Fruit fly (Drosophila melanogaster) whole organism, embryonic: ENCODE results near the gene CG3008.
A peak's percentile ranks its signal among the peaks of the same experiment; 100 is the strongest.

Experiments used
- Adf1 ChIP-seq: fragments of 200-800 bp; sonication (Bioruptor generic); IDR thresholded peaks from 2 replicates; pipeline ENCODE4 v1.3.6; 2022; ENCODE audit warnings: missing biosample characterization, missing genetic modification characterization
- Aef1 ChIP-seq: fragments of 200-800 bp; sonication (Bioruptor generic); IDR thresholded peaks from 3 replicates; pipeline ENCODE4 v1.3.6; 2022; ENCODE audit warnings: missing biosample characterization, missing genetic modification characterization
- CG10274 ChIP-seq: fragments of 200-800 bp; sonication (Bioruptor generic); optimal IDR thresholded peaks from 3 replicates; lab custom pipeline; 2017; ENCODE audit warnings: missing biosample characterization, mild to moderate bottlenecking, missing genetic modification characterization
- CG10565 ChIP-seq: fragments of 200-800 bp; sonication (Bioruptor generic); optimal IDR thresholded peaks from 3 replicates; lab custom pipeline; 2016; ENCODE audit warnings: missing biosample characterization, mild to moderate bottlenecking, missing genetic modification characterization
- CG11696 ChIP-seq: fragments of 200-800 bp; sonication (Bioruptor generic); IDR thresholded peaks from 2 replicates; pipeline ENCODE4 v1.3.6; 2022; ENCODE audit warnings: missing biosample characterization, missing genetic modification characterization
- CG11723 ChIP-seq: fragments of 200-800 bp; sonication (Bioruptor generic); optimal IDR thresholded peaks from 2 replicates; lab custom pipeline; 2017; ENCODE audit warnings: missing biosample characterization, mild to moderate bottlenecking, missing genetic modification characterization
- CG1647 ChIP-seq: fragments of 200-800 bp; sonication (Bioruptor generic); optimal IDR thresholded peaks from 3 replicates; lab custom pipeline; 2016; ENCODE audit warnings: missing biosample characterization, missing genetic modification characterization
- CG16815 ChIP-seq: fragments of 200-800 bp; sonication (Bioruptor generic); optimal IDR thresholded peaks from 3 replicates; lab custom pipeline; 2017; ENCODE audit warnings: missing biosample characterization, mild to moderate bottlenecking, missing genetic modification characterization
- CG17385 ChIP-seq: fragments of 200-800 bp; sonication (Bioruptor generic); optimal IDR thresholded peaks from 3 replicates; lab custom pipeline; 2018; ENCODE audit warnings: missing biosample characterization, mild to moderate bottlenecking, missing genetic modification characterization
- CG1792 ChIP-seq: fragments of 200-800 bp; sonication (Bioruptor generic); optimal IDR thresholded peaks from 2 replicates; lab custom pipeline; 2016; ENCODE audit warnings: missing biosample characterization, missing genetic modification characterization
- CG18011 ChIP-seq: fragments of 200-800 bp; sonication (Bioruptor generic); optimal IDR thresholded peaks from 2 replicates; lab custom pipeline; 2017; ENCODE audit warnings: missing biosample characterization, missing genetic modification characterization, mild to moderate bottlenecking, moderate library complexity, missing genotype
- CG2875 ChIP-seq: fragments of 200-800 bp; sonication (Bioruptor generic); optimal IDR thresholded peaks from 2 replicates; lab custom pipeline; 2017; ENCODE audit warnings: missing biosample characterization, mild to moderate bottlenecking, missing genetic modification characterization, missing genetic modification reagents
- CG3163 ChIP-seq: fragments of 200-800 bp; sonication (Bioruptor generic); optimal IDR thresholded peaks from 3 replicates; lab custom pipeline; 2016; ENCODE audit warnings: missing biosample characterization, missing genetic modification characterization
- CG3847 ChIP-seq: fragments of 200-800 bp; sonication (Bioruptor generic); IDR thresholded peaks from 2 replicates; pipeline ENCODE4 v1.3.6; 2022; ENCODE audit warnings: missing biosample characterization, missing genetic modification characterization
- CG4360 ChIP-seq: fragments of 200-800 bp; sonication (Bioruptor generic); IDR thresholded peaks from 2 replicates; pipeline ENCODE4 v1.3.6; 2022; ENCODE audit warnings: missing biosample characterization, missing genetic modification characterization
- CG4424 ChIP-seq: fragments of 200-800 bp; sonication (Bioruptor generic); optimal IDR thresholded peaks from 3 replicates; lab custom pipeline; 2016; ENCODE audit warnings: missing biosample characterization, missing genetic modification characterization
- CG6683 ChIP-seq: fragments of 200-800 bp; sonication (Bioruptor generic); optimal IDR thresholded peaks from 2 replicates; lab custom pipeline; 2017; ENCODE audit warnings: missing biosample characterization, mild to moderate bottlenecking, missing genetic modification characterization, missing genetic modification reagents
- CG8359 ChIP-seq: fragments of 200-800 bp; sonication (Bioruptor generic); optimal IDR thresholded peaks from 2 replicates; lab custom pipeline; 2017; ENCODE audit warnings: missing biosample characterization, mild to moderate bottlenecking, missing genetic modification characterization, borderline replicate concordance
- H2.0 ChIP-seq: fragments of 200-800 bp; sonication (Bioruptor generic); IDR thresholded peaks from 2 replicates; pipeline ENCODE4 v1.3.6; 2022; ENCODE audit warnings: missing biosample characterization, missing genetic modification characterization
- HLH3B ChIP-seq: fragments of 200-800 bp; sonication (Bioruptor generic); IDR thresholded peaks from 2 replicates; pipeline ENCODE4 v1.3.6; 2022; ENCODE audit warnings: missing biosample characterization, missing genetic modification characterization
- HLHmδ ChIP-seq: fragments of 200-800 bp; sonication (Bioruptor generic); optimal IDR thresholded peaks from 2 replicates; lab custom pipeline; 2018; ENCODE audit warnings: missing biosample characterization, mild to moderate bottlenecking, missing genetic modification characterization, moderate library complexity
- Hr51 ChIP-seq, 2 experiments: fragments of 200-800 bp; sonication (Bioruptor generic); optimal IDR thresholded peaks; 2 replicates in 1 of 2; 3 replicates in 1 of 2; lab custom pipeline; 2016 to 2018; ENCODE audit warnings: missing biosample characterization in 2 of 2, missing genetic modification characterization in 2 of 2, mild to moderate bottlenecking in 1 of 2, moderate library complexity in 1 of 2
- Jarid2 ChIP-seq: fragments of 200-800 bp; sonication (Bioruptor generic); optimal IDR thresholded peaks from 3 replicates; lab custom pipeline; 2017; ENCODE audit warnings: mild to moderate bottlenecking, missing biosample characterization, missing genetic modification reagents, missing genetic modification characterization
- Poxn ChIP-seq: fragments of 200-800 bp; sonication (Bioruptor generic); IDR thresholded peaks from 2 replicates; pipeline ENCODE4 v1.3.6; 2022; ENCODE audit warnings: missing biosample characterization, missing genetic modification characterization
- danr ChIP-seq: fragments of 200-800 bp; sonication (Bioruptor generic); IDR thresholded peaks from 2 replicates; pipeline ENCODE4 v1.3.6; 2022; ENCODE audit warnings: missing biosample characterization, missing genetic modification characterization
- fd64A ChIP-seq: fragments of 200-800 bp; sonication (Bioruptor generic); optimal IDR thresholded peaks from 3 replicates; lab custom pipeline; 2018; ENCODE audit warnings: missing biosample characterization, mild to moderate bottlenecking, missing genetic modification characterization
- ftz-f1 ChIP-seq: fragments of 200-800 bp; sonication (Bioruptor generic); optimal IDR thresholded peaks from 2 replicates; lab custom pipeline; 2016; ENCODE audit warnings: missing biosample characterization, missing genetic modification characterization
- gcm2 ChIP-seq: fragments of 200-800 bp; sonication (Bioruptor generic); optimal IDR thresholded peaks from 2 replicates; lab custom pipeline; 2016; ENCODE audit warnings: missing biosample characterization, missing genetic modification characterization
- kay ChIP-seq: fragments of 200-800 bp; sonication (Bioruptor generic); optimal IDR thresholded peaks from 2 replicates; lab custom pipeline; 2016; ENCODE audit warnings: missing biosample characterization, missing genetic modification characterization
- kni ChIP-seq: fragments of 200-800 bp; sonication (Bioruptor generic); optimal IDR thresholded peaks from 3 replicates; lab custom pipeline; 2017; ENCODE audit warnings: mild to moderate bottlenecking, missing biosample characterization, missing genetic modification reagents, missing genetic modification characterization
- knrl ChIP-seq: fragments of 200-800 bp; sonication (Bioruptor generic); IDR thresholded peaks from 3 replicates; pipeline ENCODE4 v1.3.6; 2022; ENCODE audit warnings: missing biosample characterization, missing genetic modification characterization; ENCODE audit not compliant: partially characterized antibody
- mam ChIP-seq: fragments of 200-800 bp; sonication (Bioruptor generic); optimal IDR thresholded peaks from 3 replicates; lab custom pipeline; 2016; ENCODE audit warnings: missing biosample characterization, missing genetic modification characterization
- nau ChIP-seq: fragments of 200-800 bp; sonication (Bioruptor generic); optimal IDR thresholded peaks from 3 replicates; lab custom pipeline; 2017; ENCODE audit warnings: missing biosample characterization, mild to moderate bottlenecking, missing genetic modification characterization, missing genetic modification reagents
- odd ChIP-seq: fragments of 200-800 bp; sonication (Bioruptor generic); optimal IDR thresholded peaks from 2 replicates; lab custom pipeline; 2017; ENCODE audit warnings: missing biosample characterization, mild to moderate bottlenecking, missing genetic modification characterization
- org-1 ChIP-seq: fragments of 200-800 bp; sonication (Bioruptor generic); optimal IDR thresholded peaks from 2 replicates; lab custom pipeline; 2017; ENCODE audit warnings: missing biosample characterization, missing genetic modification characterization
- pho ChIP-seq: fragments of 200-800 bp; sonication (Bioruptor generic); optimal IDR thresholded peaks from 2 replicates; lab custom pipeline; 2016; ENCODE audit warnings: missing biosample characterization, missing genetic modification characterization
- psq ChIP-seq: fragments of 200-800 bp; sonication (Bioruptor generic); optimal IDR thresholded peaks from 2 replicates; lab custom pipeline; 2017; ENCODE audit warnings: missing biosample characterization, missing genetic modification characterization
- schlank ChIP-seq: fragments of 200-800 bp; sonication (Bioruptor generic); optimal IDR thresholded peaks from 2 replicates; lab custom pipeline; 2018; ENCODE audit warnings: missing biosample characterization, mild to moderate bottlenecking, missing genetic modification characterization
- sens ChIP-seq: fragments of 200-800 bp; sonication (Bioruptor generic); peaks from one replicate; lab custom pipeline; 2016; ENCODE audit warnings: missing biosample characterization, missing genetic modification characterization
- slbo ChIP-seq: fragments of 200-800 bp; sonication (Bioruptor generic); IDR thresholded peaks from 2 replicates; pipeline ENCODE4 v1.3.6; 2022; ENCODE audit warnings: missing biosample characterization, missing genetic modification characterization
- slp2 ChIP-seq: fragments of 200-800 bp; sonication (Bioruptor generic); optimal IDR thresholded peaks from 2 replicates; lab custom pipeline; 2016; ENCODE audit warnings: missing biosample characterization, missing genetic modification characterization
- usp ChIP-seq: fragments of >200 bp; optimal IDR thresholded peaks from 2 replicates; lab custom pipeline; 2017; ENCODE audit warnings: missing biosample characterization, missing genetic modification characterization

Gene CG3008

DNA sequence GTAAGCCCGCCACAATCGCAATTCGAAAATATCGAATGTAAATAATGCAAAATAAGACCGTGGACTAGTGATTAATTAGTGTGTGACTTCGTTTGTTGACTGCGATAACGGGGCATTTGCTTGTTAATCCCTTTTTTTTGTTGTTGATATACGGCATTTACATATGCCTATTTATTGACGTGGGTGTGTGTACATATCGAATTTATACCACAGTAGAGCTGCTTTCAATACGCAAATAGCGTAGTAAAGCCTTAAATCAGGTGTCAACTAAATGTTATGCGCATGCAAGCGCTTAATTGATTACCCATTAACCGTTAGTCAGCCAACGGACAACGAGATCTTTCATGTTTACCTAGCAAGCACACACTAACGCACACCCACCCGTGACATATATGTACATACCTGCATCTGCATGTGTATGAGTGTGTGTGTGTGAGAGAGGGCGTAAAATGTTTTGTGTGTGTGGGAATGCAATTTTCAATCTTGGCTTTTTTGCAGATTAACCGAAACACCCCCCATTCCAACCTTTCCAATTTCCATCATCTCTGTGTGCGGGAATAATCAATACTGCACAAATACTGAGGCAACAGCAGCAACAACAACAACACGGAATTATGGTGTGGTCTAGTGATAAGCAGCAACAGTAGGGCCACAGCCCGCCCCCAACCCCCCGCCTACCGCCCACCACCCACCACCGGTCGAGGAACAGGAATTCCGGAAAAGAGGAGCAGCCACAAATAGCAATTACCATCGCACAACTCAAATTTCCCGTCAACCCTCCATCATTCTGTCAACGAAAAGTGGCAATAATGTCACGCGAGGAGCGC is 44.4 kb upstream of the CG3008 start (continued):
- TF ChIP-seq CG10274 (GFP tag; lab: Kevin White, UChicago) (no peak), gcm2 (GFP tag; lab: Kevin White, UChicago) (no peak), knrl (GFP tag; lab: Robert Waterston, UW) (no peak), danr (no peak), psq (no peak), ftz-f1 (GFP tag; lab: Kevin White, UChicago) (no peak), CG3163 (GFP tag; lab: Kevin White, UChicago) (no peak), usp (GFP tag; lab: Kevin White, UChicago) (no peak), CG4424 (no peak), fd64A (peak; percentile 92), CG1647 (GFP tag; lab: Kevin White, UChicago) (no peak), org-1 (GFP tag; lab: Kevin White, UChicago) (peak; percentile 29), Hr51 (GFP tag; optimal IDR thresholded peaks at IDR 0.05; lab: Kevin White, UChicago) (no peak), CG2875 (peak; percentile 68), CG4360 (GFP tag; lab: Robert Waterston, UW) (peak; percentile 69), Poxn (GFP tag; lab: Robert Waterston, UW) (no peak), slbo (GFP tag; lab: Robert Waterston, UW) (no peak), CG6683 (peak; percentile 13), CG11723 (peak; percentile 37), CG3847 (no peak), Jarid2 (GFP tag; lab: Kevin White, UChicago) (no peak), Adf1 (GFP tag; lab: Robert Waterston, UW) (no peak), kni (peak; percentile 87), schlank (no peak), odd (GFP tag; lab: Kevin White, UChicago) (no peak), kay (GFP tag; lab: Kevin White, UChicago) (no peak), CG11696 (GFP tag; lab: Robert Waterston, UW) (no peak), sens (peak; percentile 94), Aef1 (GFP tag; lab: Robert Waterston, UW) (no peak), H2.0 (GFP tag; lab: Robert Waterston, UW) (no peak), HLHmδ (GFP tag; lab: Kevin White, UChicago) (no peak), pho (GFP tag; lab: Kevin White, UChicago) (no peak), CG1792 (GFP tag; lab: Kevin White, UChicago) (peak; percentile 68), CG16815 (GFP tag; lab: Kevin White, UChicago) (no peak), CG18011 (GFP tag; lab: Kevin White, UChicago) (no peak), mam (GFP tag; lab: Kevin White, UChicago) (no peak), slp2 (GFP tag; lab: Kevin White, UChicago) (no peak), CG17385 (GFP tag; lab: Kevin White, UChicago) (no peak), HLH3B (GFP tag; lab: Robert Waterston, UW) (peak; percentile 15; the same call in 1 of the 2 replicates), CG10565 (GFP tag; lab: Kevin White, UChicago) (no peak), nau (GFP tag; lab: Kevin White, UChicago) (no peak), CG8359 (GFP tag; lab: Kevin White, UChicago) (peak; percentile 24)
